Worm (Caenorhabditis elegans): ENCODE results near the gene C29H12.2.

DNA sequence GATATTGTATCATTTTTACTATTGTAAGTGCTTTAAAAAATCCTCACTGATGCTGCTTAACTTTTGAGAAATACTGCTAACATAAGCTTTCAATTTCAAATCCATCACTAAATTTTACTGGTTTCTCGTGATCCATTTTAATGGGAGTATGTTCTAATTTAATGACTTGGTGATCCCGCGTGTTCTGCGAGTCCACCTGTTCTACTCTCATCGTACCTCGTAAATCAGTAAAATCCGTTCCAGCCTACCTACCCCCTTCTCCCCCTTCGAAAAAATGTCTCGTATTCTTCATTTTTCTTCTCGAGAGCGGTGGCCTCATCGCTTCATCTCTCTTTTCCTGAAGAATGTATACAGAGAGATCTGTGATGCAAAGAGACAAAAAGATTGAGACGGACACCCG, 11.9 kb downstream of the C29H12.2 start:
- TF ChIP-seq tbx-37 (GFP tag; conservative IDR thresholded peaks at IDR 0.05) = no peak
- TF ChIP-seq flt-1 (GFP tag; IDR thresholded peaks at IDR 0.05) = no peak
- no peak for TF ChIP-seq ama-1 (optimal IDR thresholded peaks at IDR 0.05)
- no peak for TF ChIP-seq hnd-1 (tag; optimal IDR thresholded peaks at IDR 0.05)
